Worm (Caenorhabditis elegans) whole organism, mixed stage, embryonic: ENCODE data around the gene pms-2.

Experiments used
- lsy-2 ChIP-seq: fragments of 150-350 bp; optimal IDR thresholded peaks from 2 replicates; lab custom pipeline; 2014; ENCODE audit warnings: missing biosample characterization, missing genetic modification characterization
- pha-4 ChIP-seq: fragments of 150-350 bp; optimal IDR thresholded peaks from 2 replicates; lab custom pipeline; 2018; ENCODE audit warnings: missing biosample characterization, missing genetic modification reagents, missing genetic modification characterization
- snpc-4 ChIP-seq: fragments of 150-350 bp; optimal IDR thresholded peaks from 2 replicates; lab custom pipeline; 2014; ENCODE audit warnings: missing biosample characterization, missing genetic modification characterization
- unc-62 ChIP-seq: fragments of 150-350 bp; optimal IDR thresholded peaks from 2 replicates; lab custom pipeline; 2014; ENCODE audit warnings: missing biosample characterization, missing genetic modification reagents, missing genetic modification characterization

ce11 chrV:11539502-11539901 lies 30.9 kb downstream of the pms-2 start:
- TF ChIP-seq pha-4 (tag; lab: Kevin White, UChicago) (no peak), unc-62 (GFP tag; lab: Kevin White, UChicago) (no peak), snpc-4 (tag; lab: Kevin White, UChicago) (no peak), lsy-2 (tag; lab: Kevin White, UChicago) (no peak)
